Fruit fly (Drosophila melanogaster) whole organism, embryonic: Measurements from ENCODE around the gene RpS20.

Experiments
- CG11085 ChIP-seq: fragments of 200-800 bp; sonication (Bioruptor generic); IDR thresholded peaks from 2 replicates; pipeline ENCODE4 v1.3.6; 2022; ENCODE audit warnings: missing biosample characterization, missing genetic modification characterization
- CG11723 ChIP-seq: fragments of 200-800 bp; sonication (Bioruptor generic); optimal IDR thresholded peaks from 2 replicates; lab custom pipeline; 2017; ENCODE audit warnings: missing biosample characterization, mild to moderate bottlenecking, missing genetic modification characterization
- CG12071 ChIP-seq: fragments of 200-800 bp; sonication (Bioruptor generic); optimal IDR thresholded peaks from 3 replicates; lab custom pipeline; 2018; ENCODE audit warnings: missing biosample characterization, mild to moderate bottlenecking, missing genetic modification characterization
- CG12104 ChIP-seq: fragments of 200-800 bp; sonication (Bioruptor generic); optimal IDR thresholded peaks from 3 replicates; lab custom pipeline; 2016; ENCODE audit warnings: missing biosample characterization, missing genetic modification characterization
- CG12155 ChIP-seq: fragments of 200-800 bp; sonication (Bioruptor generic); optimal IDR thresholded peaks from 3 replicates; lab custom pipeline; 2016; ENCODE audit warnings: missing biosample characterization, missing genetic modification characterization
- CG12299 ChIP-seq: fragments of 200-800 bp; sonication (Bioruptor generic); optimal IDR thresholded peaks from 2 replicates; lab custom pipeline; 2018; ENCODE audit warnings: missing biosample characterization, mild to moderate bottlenecking, missing genetic modification characterization
- CG13775 ChIP-seq: fragments of 200-800 bp; sonication (Bioruptor generic); optimal IDR thresholded peaks from 3 replicates; lab custom pipeline; 2017; ENCODE audit warnings: missing biosample characterization, mild to moderate bottlenecking, missing genetic modification characterization
- CG14014 ChIP-seq: fragments of 200-800 bp; sonication (Bioruptor generic); IDR thresholded peaks from 2 replicates; pipeline ENCODE4 v1.3.6; 2022; ENCODE audit warnings: missing biosample characterization, missing genetic modification characterization
- CG14860 ChIP-seq: fragments of 200-800 bp; sonication (Bioruptor generic); IDR thresholded peaks from 3 replicates; pipeline ENCODE4 v1.3.6; 2022; ENCODE audit warnings: missing biosample characterization, missing genetic modification characterization; ENCODE audit not compliant: partially characterized antibody
- CG14965 ChIP-seq: fragments of 200-800 bp; sonication (Bioruptor generic); optimal IDR thresholded peaks from 2 replicates; lab custom pipeline; 2016; ENCODE audit warnings: missing biosample characterization, missing genetic modification characterization, borderline replicate concordance
- CG1602 ChIP-seq: fragments of 200-800 bp; sonication (Bioruptor generic); optimal IDR thresholded peaks from 3 replicates; lab custom pipeline; 2016; ENCODE audit warnings: missing biosample characterization, missing genetic modification characterization
- CG17359 ChIP-seq: fragments of 200-800 bp; sonication (Bioruptor generic); optimal IDR thresholded peaks from 3 replicates; lab custom pipeline; 2018; ENCODE audit warnings: missing biosample characterization, mild to moderate bottlenecking, missing genetic modification characterization, moderate library complexity
- CG17361 ChIP-seq: fragments of 200-800 bp; sonication (Bioruptor generic); IDR thresholded peaks from 3 replicates; pipeline ENCODE4 v1.3.6; 2022; ENCODE audit warnings: missing biosample characterization, missing genetic modification characterization
- CG31365 ChIP-seq: fragments of 200-800 bp; sonication (Bioruptor generic); optimal IDR thresholded peaks from 2 replicates; lab custom pipeline; 2018; ENCODE audit warnings: missing biosample characterization, mild to moderate bottlenecking, missing genetic modification characterization
- CG3163 ChIP-seq: fragments of 200-800 bp; sonication (Bioruptor generic); optimal IDR thresholded peaks from 3 replicates; lab custom pipeline; 2016; ENCODE audit warnings: missing biosample characterization, missing genetic modification characterization
- CG32767 ChIP-seq: fragments of 200-800 bp; sonication (Bioruptor generic); IDR thresholded peaks from 2 replicates; pipeline ENCODE4 v1.3.6; 2022; ENCODE audit warnings: missing biosample characterization, missing genetic modification characterization
- CG34422 ChIP-seq: fragments of 200-800 bp; sonication (Bioruptor generic); IDR thresholded peaks from 3 replicates; pipeline ENCODE4 v1.3.6; 2022; ENCODE audit warnings: missing biosample characterization, missing genetic modification characterization
- CG43689 ChIP-seq: fragments of 200-800 bp; sonication (Bioruptor generic); IDR thresholded peaks from 2 replicates; pipeline ENCODE4 v1.3.6; 2022; ENCODE audit warnings: missing biosample characterization, missing genetic modification characterization
- CG4707 ChIP-seq: fragments of 200-800 bp; sonication (Bioruptor generic); optimal IDR thresholded peaks from 2 replicates; lab custom pipeline; 2018; ENCODE audit warnings: missing biosample characterization, mild to moderate bottlenecking, missing genetic modification characterization, moderate library complexity
- CG7745 ChIP-seq: fragments of 200-800 bp; sonication (Bioruptor generic); optimal IDR thresholded peaks from 2 replicates; lab custom pipeline; 2018; ENCODE audit warnings: missing biosample characterization, mild to moderate bottlenecking, missing genetic modification characterization, moderate library complexity
- CG7963 ChIP-seq: fragments of 200-800 bp; sonication (Bioruptor generic); IDR thresholded peaks from 3 replicates; pipeline ENCODE4 v1.3.6; 2022; ENCODE audit warnings: missing biosample characterization, missing genetic modification characterization; ENCODE audit not compliant: partially characterized antibody
- CG8478 ChIP-seq: fragments of >200 bp; optimal IDR thresholded peaks from 2 replicates; lab custom pipeline; 2018
- CHES-1-like ChIP-seq: fragments of 200-800 bp; sonication (Bioruptor generic); optimal IDR thresholded peaks from 2 replicates; lab custom pipeline; 2016; ENCODE audit warnings: missing biosample characterization, missing genetic modification characterization
- Chrac-16 ChIP-seq: fragments of 200-800 bp; sonication (Bioruptor generic); optimal IDR thresholded peaks from 3 replicates; lab custom pipeline; 2016; ENCODE audit warnings: missing biosample characterization, missing genetic modification characterization
- Doc3 ChIP-seq: fragments of 200-800 bp; sonication (Bioruptor generic); IDR thresholded peaks from 3 replicates; pipeline ENCODE4 v1.3.6; 2022; ENCODE audit warnings: missing biosample characterization, missing genetic modification characterization; ENCODE audit not compliant: partially characterized antibody
- Gug ChIP-seq: fragments of 200-800 bp; sonication (Bioruptor generic); IDR thresholded peaks from 4 replicates; pipeline ENCODE4 v1.3.6; 2022; ENCODE audit warnings: missing biosample characterization, missing genetic modification characterization
- Max ChIP-seq: fragments of 200-800 bp; sonication (Bioruptor generic); optimal IDR thresholded peaks from 2 replicates; lab custom pipeline; 2016; ENCODE audit warnings: missing biosample characterization, mild to moderate bottlenecking, missing genetic modification characterization
- Nf-YB ChIP-seq: fragments of 200-800 bp; sonication (Bioruptor generic); optimal IDR thresholded peaks from 3 replicates; lab custom pipeline; 2019; ENCODE audit warnings: missing biosample characterization, mild to moderate bottlenecking, missing genetic modification characterization, moderate library complexity
- Rfx ChIP-seq: fragments of 200-800 bp; sonication (Bioruptor generic); IDR thresholded peaks from 2 replicates; pipeline ENCODE4 v1.3.6; 2022; ENCODE audit warnings: missing biosample characterization, missing genetic modification characterization
- aop ChIP-seq: fragments of 200-800 bp; sonication (Bioruptor generic); IDR thresholded peaks from 2 replicates; pipeline ENCODE4 v1.3.6; 2022; ENCODE audit warnings: missing biosample characterization, missing genetic modification characterization
- bowl ChIP-seq: fragments of 200-800 bp; sonication (Bioruptor generic); IDR thresholded peaks from 2 replicates; pipeline ENCODE4 v1.3.6; 2022; ENCODE audit warnings: missing biosample characterization, missing genetic modification characterization
- cas ChIP-seq: fragments of 200-800 bp; sonication (Bioruptor generic); IDR thresholded peaks from 2 replicates; pipeline ENCODE4 v1.3.6; 2022; ENCODE audit warnings: missing biosample characterization, missing genetic modification characterization
- caup ChIP-seq: fragments of 200-800 bp; sonication (Bioruptor generic); optimal IDR thresholded peaks from 3 replicates; lab custom pipeline; 2017; ENCODE audit warnings: missing biosample characterization, mild to moderate bottlenecking, missing genetic modification characterization, moderate library complexity; ENCODE audit not compliant: severe bottlenecking
- chinmo ChIP-seq: fragments of 200-800 bp; sonication (Bioruptor generic); IDR thresholded peaks from 4 replicates; pipeline ENCODE4 v1.3.6; 2022; ENCODE audit warnings: missing biosample characterization, missing genetic modification characterization; ENCODE audit not compliant: partially characterized antibody
- dimm ChIP-seq: fragments of 200-800 bp; sonication (Bioruptor generic); IDR thresholded peaks from 2 replicates; pipeline ENCODE4 v1.3.6; 2022; ENCODE audit warnings: missing biosample characterization, missing genetic modification characterization
- ftz-f1 ChIP-seq: fragments of 200-800 bp; sonication (Bioruptor generic); optimal IDR thresholded peaks from 2 replicates; lab custom pipeline; 2016; ENCODE audit warnings: missing biosample characterization, missing genetic modification characterization
- grau ChIP-seq: fragments of 200-800 bp; optimal IDR thresholded peaks from 3 replicates; lab custom pipeline; 2019; ENCODE audit warnings: missing biosample characterization, mild to moderate bottlenecking, missing genetic modification characterization, moderate library complexity
- grn ChIP-seq: fragments of 200-800 bp; sonication (Bioruptor generic); optimal IDR thresholded peaks from 3 replicates; lab custom pipeline; 2017; ENCODE audit warnings: missing biosample characterization, missing genetic modification characterization
- gsb ChIP-seq: fragments of 200-800 bp; sonication (Bioruptor generic); IDR thresholded peaks from 2 replicates; pipeline ENCODE4 v1.3.6; 2022; ENCODE audit warnings: missing biosample characterization, missing genetic modification characterization
- klu ChIP-seq: fragments of 200-800 bp; sonication (Bioruptor generic); IDR thresholded peaks from 2 replicates; pipeline ENCODE4 v1.3.6; 2022; ENCODE audit warnings: missing biosample characterization, missing genetic modification characterization
- lilli ChIP-seq: fragments of 200-800 bp; sonication (Bioruptor generic); optimal IDR thresholded peaks from 3 replicates; lab custom pipeline; 2016; ENCODE audit warnings: missing biosample characterization, missing genetic modification characterization
- mam ChIP-seq: fragments of 200-800 bp; sonication (Bioruptor generic); optimal IDR thresholded peaks from 3 replicates; lab custom pipeline; 2016; ENCODE audit warnings: missing biosample characterization, missing genetic modification characterization
- nom ChIP-seq: fragments of 200-800 bp; sonication (Bioruptor generic); optimal IDR thresholded peaks from 2 replicates; lab custom pipeline; 2017; ENCODE audit warnings: missing biosample characterization, missing genetic modification characterization, mild to moderate bottlenecking, moderate library complexity, missing genetic modification reagents
- oc ChIP-seq: fragments of 200-800 bp; sonication (Bioruptor generic); optimal IDR thresholded peaks from 2 replicates; lab custom pipeline; 2018; ENCODE audit warnings: missing biosample characterization, mild to moderate bottlenecking, missing genetic modification characterization, moderate library complexity
- prd ChIP-seq, 3 experiments: fragments of >200 bp in 2 of 3; fragments of 200-800 bp in 1 of 3; sonication (Bioruptor generic) in 1 of 3; optimal IDR thresholded peaks in 2 of 3; IDR thresholded peaks in 1 of 3; 2 replicates in 2 of 3; 3 replicates in 1 of 3; pipeline versions ENCODE4 v1.3.6 to Lab custom; 2017 to 2022; ENCODE audit warnings: missing biosample characterization in 1 of 3, missing genetic modification characterization in 1 of 3
- sens-2 ChIP-seq: fragments of 200-800 bp; sonication (Bioruptor generic); IDR thresholded peaks from 2 replicates; pipeline ENCODE4 v1.3.6; 2022; ENCODE audit warnings: missing biosample characterization, missing genetic modification characterization
- sob ChIP-seq: fragments of 200-800 bp; sonication (Bioruptor generic); IDR thresholded peaks from 2 replicates; pipeline ENCODE4 v1.3.6; 2022; ENCODE audit warnings: missing biosample characterization, missing genetic modification characterization
- sr ChIP-seq: fragments of 200-800 bp; sonication (Bioruptor generic); IDR thresholded peaks from 3 replicates; pipeline ENCODE4 v1.3.6; 2022; ENCODE audit warnings: missing biosample characterization, missing genetic modification characterization
- ssp ChIP-seq: fragments of 200-800 bp; sonication (Bioruptor generic); IDR thresholded peaks from 2 replicates; pipeline ENCODE4 v1.3.6; 2022; ENCODE audit warnings: missing biosample characterization, missing genetic modification characterization
- usp ChIP-seq: fragments of >200 bp; optimal IDR thresholded peaks from 2 replicates; lab custom pipeline; 2017; ENCODE audit warnings: missing biosample characterization, missing genetic modification characterization
- wek ChIP-seq: fragments of 200-800 bp; sonication (Bioruptor generic); optimal IDR thresholded peaks from 3 replicates; lab custom pipeline; 2018; ENCODE audit warnings: missing biosample characterization, mild to moderate bottlenecking, missing genetic modification characterization, moderate library complexity

The RpS20 gene

dm6 chr3R:20833664-20834063 is 11.7 kb downstream of the RpS20 start (continued):
- TF ChIP-seq CHES-1-like (GFP tag; lab: Kevin White, UChicago): no peak
- no peak for TF ChIP-seq CG43689
- no peak for TF ChIP-seq gsb (GFP tag; lab: Robert Waterston, UW)
- TF ChIP-seq sob (GFP tag; lab: Robert Waterston, UW): no peak
- TF ChIP-seq chinmo (GFP tag; lab: Robert Waterston, UW): no peak
- no peak for TF ChIP-seq CG3163 (GFP tag; lab: Kevin White, UChicago)
- TF ChIP-seq Chrac-16 (GFP tag; lab: Kevin White, UChicago): peak; percentile 10
- no peak for TF ChIP-seq sr (GFP tag; lab: Robert Waterston, UW)
- 0 out of 2 replicates have a peak, but pooled peaks have one; percentile 36 for TF ChIP-seq dimm (GFP tag; lab: Robert Waterston, UW)
- peak; percentile 29; the same call in 1 of the 3 replicates for TF ChIP-seq CG34422 (GFP tag; lab: Robert Waterston, UW)
- TF ChIP-seq oc (tag; lab: Kevin White, UChicago): no peak
- TF ChIP-seq ssp (GFP tag; lab: Robert Waterston, UW): no peak
- TF ChIP-seq Gug: no peak
- no peak for TF ChIP-seq prd (optimal IDR thresholded peaks at IDR 0.05; lab: Kevin White, UChicago)
- TF ChIP-seq prd (GFP tag; IDR thresholded peaks at IDR 0.05; lab: Robert Waterston, UW): 0 out of 3 replicates have a peak, but pooled peaks have one; percentile 23
- TF ChIP-seq CG14860 (GFP tag; lab: Robert Waterston, UW): no peak
- 0 out of 2 replicates have a peak, but pooled peaks have one; percentile 12 for TF ChIP-seq sens-2 (GFP tag; lab: Robert Waterston, UW)
- TF ChIP-seq CG31365 (tag; lab: Kevin White, UChicago): no peak
- no peak for TF ChIP-seq ftz-f1 (GFP tag; lab: Kevin White, UChicago)
- TF ChIP-seq Doc3 (GFP tag; lab: Robert Waterston, UW): no peak
- TF ChIP-seq grn (GFP tag; lab: Kevin White, UChicago): no peak
- TF ChIP-seq nom (GFP tag; lab: Kevin White, UChicago): no peak
- no peak for TF ChIP-seq CG12299 (tag; lab: Kevin White, UChicago)
- no peak for TF ChIP-seq Max (GFP tag; lab: Kevin White, UChicago)
- no peak for TF ChIP-seq cas (GFP tag; lab: Robert Waterston, UW)
- no peak for TF ChIP-seq CG12104 (GFP tag; lab: Kevin White, UChicago)
- no peak for TF ChIP-seq CG14014 (GFP tag; lab: Robert Waterston, UW)
- TF ChIP-seq caup (GFP tag; lab: Kevin White, UChicago): no peak
- no peak for TF ChIP-seq CG11085 (GFP tag; lab: Robert Waterston, UW)
- no peak for TF ChIP-seq CG32767 (GFP tag; lab: Robert Waterston, UW)
- no peak for TF ChIP-seq CG13775 (GFP tag; lab: Kevin White, UChicago)
- TF ChIP-seq CG17359 (tag; lab: Kevin White, UChicago): peak; percentile 16
- no peak for TF ChIP-seq klu (GFP tag; lab: Robert Waterston, UW)
- TF ChIP-seq CG8478 (lab: Kevin White, UChicago): no peak
- TF ChIP-seq CG7745 (tag; lab: Kevin White, UChicago): no peak
- no peak for TF ChIP-seq Nf-YB (GFP tag; lab: Kevin White, UChicago)
- TF ChIP-seq bowl (GFP tag; lab: Robert Waterston, UW): no peak
- no peak for TF ChIP-seq lilli (GFP tag; lab: Kevin White, UChicago)
- no peak for TF ChIP-seq CG17361 (GFP tag; lab: Robert Waterston, UW)
- TF ChIP-seq mam (GFP tag; lab: Kevin White, UChicago): no peak
- TF ChIP-seq usp (GFP tag; lab: Kevin White, UChicago): no peak
- TF ChIP-seq CG4707 (GFP tag; lab: Kevin White, UChicago): no peak
- no peak for TF ChIP-seq CG14965 (GFP tag; lab: Kevin White, UChicago)
- peak; percentile 18 for TF ChIP-seq CG1602
- TF ChIP-seq CG12071: no peak
- no peak for TF ChIP-seq CG11723 (GFP tag; lab: Kevin White, UChicago)
- no peak; the same call in 1 of the 2 replicates for TF ChIP-seq Rfx (GFP tag; lab: Robert Waterston, UW)
- peak; percentile 22 for TF ChIP-seq grau (tag; lab: Kevin White, UChicago)
- no peak for TF ChIP-seq wek
- TF ChIP-seq CG12155: no peak
- no peak for TF ChIP-seq CG7963
- TF ChIP-seq aop: no peak
